Worm (Caenorhabditis elegans): Measurements from ENCODE around the gene F58H7.1.
"Not testable (repeated sequence)": the region's sequence is repeated elsewhere in the genome, so short reads cannot be mapped to it uniquely, and the experiment has no call there.

DNA sequence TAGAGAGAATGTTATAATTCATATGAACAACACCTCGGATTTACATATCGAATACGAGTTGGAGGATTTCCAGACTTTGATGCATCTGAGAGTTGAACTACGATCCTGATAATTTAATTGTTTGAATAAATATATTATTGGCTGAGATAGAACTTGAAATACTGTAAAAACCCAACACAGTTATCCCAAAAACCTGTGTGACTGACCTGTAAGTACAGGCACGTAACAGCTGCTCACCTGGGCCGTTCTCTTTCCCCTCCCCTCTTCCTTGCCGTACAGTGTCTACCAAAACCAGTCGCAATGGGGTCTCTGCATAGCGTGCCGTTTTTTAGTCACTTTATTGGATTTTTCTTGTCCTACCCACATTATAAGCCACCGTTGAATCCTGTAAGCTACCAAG, 30.7 kb downstream of the F58H7.1 start, which contains the start of gene fbxc-12:
- TF ChIP-seq pes-1 (GFP tag; IDR thresholded peaks at IDR 0.05); ama-1 (optimal IDR thresholded peaks at IDR 0.05); scrt-1 (GFP tag; IDR thresholded peaks at IDR 0.05); ceh-13 (GFP tag; optimal IDR thresholded peaks at IDR 0.05); tra-4 (tag; optimal IDR thresholded peaks at IDR 0.05); hmbx-1 (tag; optimal IDR thresholded peaks at IDR 0.05); B0310.2 (tag; optimal IDR thresholded peaks at IDR 0.05); ets-7 (tag; optimal IDR thresholded peaks at IDR 0.05); tbx-37 (GFP tag; conservative IDR thresholded peaks at IDR 0.05); flt-1 (GFP tag; IDR thresholded peaks at IDR 0.05); ceh-36 (tag; optimal IDR thresholded peaks at IDR 0.05); tbx-11 (GFP tag; IDR thresholded peaks at IDR 0.05); aly-1 (tag; optimal IDR thresholded peaks at IDR 0.05): not testable (repeated sequence)

All from whole organism, early embryonic.